Fruit fly (Drosophila melanogaster) S2 (cell line): ENCODE results near the gene CG18557.

Experiments
- CG8478 ChIP-seq: fragments of >200 bp; optimal IDR thresholded peaks from 2 replicates; lab custom pipeline; 2018
- CTCF ChIP-seq, 2 experiments: fragments of >200 bp; optimal IDR thresholded peaks; 2 replicates each; lab custom pipeline; 2018

DNA sequence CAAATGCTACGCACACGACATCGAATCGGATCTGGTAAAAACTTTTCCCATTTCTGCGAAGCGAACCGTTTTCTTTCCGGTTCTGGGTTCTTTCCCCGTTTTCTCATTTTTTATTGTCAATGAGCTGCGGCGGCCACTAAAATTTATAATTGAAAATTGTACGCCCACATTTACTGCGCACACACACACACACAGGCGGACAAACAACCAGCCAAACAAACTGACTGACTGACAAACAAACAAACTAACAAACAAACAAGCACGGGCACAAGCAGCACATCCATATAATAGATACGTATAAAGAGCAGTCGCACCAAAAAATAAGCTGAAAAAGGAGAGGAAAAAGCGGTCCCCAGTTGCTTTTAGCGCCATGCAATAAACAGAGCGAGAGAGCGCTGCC is 45.7 kb upstream of the CG18557 start:
- no peak for TF ChIP-seq CG8478
- no peak for TF ChIP-seq CTCF (optimal IDR thresholded peaks at IDR 0.05; lab: Kevin White, UChicago)
